Fruit fly (Drosophila melanogaster) whole organism, embryonic: ENCODE results near the gene Ptp10D.
A peak's percentile ranks its signal among the peaks of the same experiment; 100 is the strongest.

Experiments
- B-H1 ChIP-seq: fragments of 200-800 bp; sonication (Bioruptor generic); IDR thresholded peaks from 3 replicates; pipeline ENCODE4 v1.3.6; 2022; ENCODE audit warnings: missing biosample characterization, missing genetic modification characterization
- Blimp-1 ChIP-seq: fragments of 200-800 bp; sonication (Bioruptor generic); optimal IDR thresholded peaks from 3 replicates; lab custom pipeline; 2018; ENCODE audit warnings: missing biosample characterization, missing genetic modification characterization, mild to moderate bottlenecking, moderate library complexity, missing genetic modification reagents
- CG12155 ChIP-seq: fragments of 200-800 bp; sonication (Bioruptor generic); optimal IDR thresholded peaks from 3 replicates; lab custom pipeline; 2016; ENCODE audit warnings: missing biosample characterization, missing genetic modification characterization
- CG15011 ChIP-seq: fragments of 200-800 bp; sonication (Bioruptor generic); optimal IDR thresholded peaks from 3 replicates; lab custom pipeline; 2018; ENCODE audit warnings: missing biosample characterization, mild to moderate bottlenecking, missing genetic modification characterization
- CG15269 ChIP-seq: fragments of 200-800 bp; sonication (Bioruptor generic); optimal IDR thresholded peaks from 2 replicates; lab custom pipeline; 2018; ENCODE audit warnings: missing biosample characterization, mild to moderate bottlenecking, missing genetic modification characterization, moderate library complexity
- CG15601 ChIP-seq: fragments of 200-800 bp; sonication (Bioruptor generic); optimal IDR thresholded peaks from 3 replicates; lab custom pipeline; 2019; ENCODE audit warnings: missing biosample characterization, mild to moderate bottlenecking, missing genetic modification characterization, moderate library complexity
- CG1602 ChIP-seq: fragments of 200-800 bp; sonication (Bioruptor generic); optimal IDR thresholded peaks from 3 replicates; lab custom pipeline; 2016; ENCODE audit warnings: missing biosample characterization, missing genetic modification characterization
- CG2129 ChIP-seq: fragments of 200-800 bp; sonication (Bioruptor generic); IDR thresholded peaks from 2 replicates; pipeline ENCODE4 v1.3.6; 2022; ENCODE audit warnings: missing biosample characterization, missing genetic modification characterization; ENCODE audit not compliant: partially characterized antibody
- CG30020 ChIP-seq: fragments of 200-800 bp; optimal IDR thresholded peaks from 2 replicates; lab custom pipeline; 2019; ENCODE audit warnings: missing biosample characterization, mild to moderate bottlenecking, missing genetic modification characterization, moderate library complexity
- CG3838 ChIP-seq: fragments of 200-800 bp; sonication (Bioruptor generic); optimal IDR thresholded peaks from 3 replicates; lab custom pipeline; 2016; ENCODE audit warnings: missing biosample characterization, missing genetic modification characterization
- CG7745 ChIP-seq: fragments of 200-800 bp; sonication (Bioruptor generic); optimal IDR thresholded peaks from 2 replicates; lab custom pipeline; 2018; ENCODE audit warnings: missing biosample characterization, mild to moderate bottlenecking, missing genetic modification characterization, moderate library complexity
- CG7786 ChIP-seq: fragments of 200-800 bp; sonication (Bioruptor generic); optimal IDR thresholded peaks from 2 replicates; lab custom pipeline; 2016; ENCODE audit warnings: missing biosample characterization, missing genetic modification characterization
- CG8281 ChIP-seq: fragments of 200-800 bp; sonication (Bioruptor generic); optimal IDR thresholded peaks from 2 replicates; lab custom pipeline; 2018; ENCODE audit warnings: missing biosample characterization, mild to moderate bottlenecking, missing genetic modification characterization, moderate library complexity
- CG8388 ChIP-seq: fragments of 200-800 bp; sonication (Bioruptor generic); optimal IDR thresholded peaks from 2 replicates; lab custom pipeline; 2019; ENCODE audit warnings: missing biosample characterization, mild to moderate bottlenecking, missing genetic modification characterization, moderate library complexity
- CG8924 ChIP-seq: fragments of 200-800 bp; optimal IDR thresholded peaks from 3 replicates; lab custom pipeline; 2019; ENCODE audit warnings: missing biosample characterization, mild to moderate bottlenecking, missing genetic modification characterization, moderate library complexity
- Camta ChIP-seq: fragments of 200-800 bp; sonication (Bioruptor generic); optimal IDR thresholded peaks from 2 replicates; lab custom pipeline; 2016; ENCODE audit warnings: missing biosample characterization, missing genetic modification characterization
- Deaf1 ChIP-seq: fragments of 200-800 bp; optimal IDR thresholded peaks from 3 replicates; lab custom pipeline; 2019; ENCODE audit warnings: missing biosample characterization, mild to moderate bottlenecking, missing genetic modification characterization, moderate library complexity
- Dip3 ChIP-seq: fragments of 200-800 bp; sonication (Bioruptor generic); optimal IDR thresholded peaks from 3 replicates; lab custom pipeline; 2016; ENCODE audit warnings: missing biosample characterization, missing genetic modification characterization
- Gug ChIP-seq: fragments of 200-800 bp; sonication (Bioruptor generic); IDR thresholded peaks from 4 replicates; pipeline ENCODE4 v1.3.6; 2022; ENCODE audit warnings: missing biosample characterization, missing genetic modification characterization
- HLH54F ChIP-seq: fragments of 200-800 bp; sonication (Bioruptor generic); optimal IDR thresholded peaks from 3 replicates; lab custom pipeline; 2016; ENCODE audit warnings: missing biosample characterization, missing genetic modification characterization
- Myb ChIP-seq: fragments of 200-800 bp; sonication (Bioruptor generic); optimal IDR thresholded peaks from 2 replicates; lab custom pipeline; 2016; ENCODE audit warnings: missing biosample characterization, missing genetic modification characterization
- NfI ChIP-seq: fragments of 200-800 bp; sonication (Bioruptor generic); optimal IDR thresholded peaks from 3 replicates; lab custom pipeline; 2018; ENCODE audit warnings: missing biosample characterization, mild to moderate bottlenecking, missing genetic modification characterization, moderate library complexity
- Ssrp ChIP-seq: fragments of 200-800 bp; sonication (Bioruptor generic); optimal IDR thresholded peaks from 2 replicates; lab custom pipeline; 2018; ENCODE audit warnings: missing biosample characterization, mild to moderate bottlenecking, missing genetic modification characterization, moderate library complexity
- TFAM ChIP-seq: fragments of 200-800 bp; sonication (Bioruptor generic); optimal IDR thresholded peaks from 2 replicates; lab custom pipeline; 2017; ENCODE audit warnings: missing biosample characterization, missing genetic modification characterization, inconsistent platforms
- ara ChIP-seq: fragments of 200-800 bp; sonication (Bioruptor generic); IDR thresholded peaks from 2 replicates; pipeline ENCODE4 v1.3.6; 2022; ENCODE audit warnings: missing biosample characterization, missing genetic modification characterization
- ase ChIP-seq: fragments of 200-800 bp; sonication (Bioruptor generic); IDR thresholded peaks from 3 replicates; pipeline ENCODE4 v1.3.6; 2022; ENCODE audit warnings: missing biosample characterization, missing genetic modification characterization
- az2 ChIP-seq: fragments of 200-800 bp; sonication (Bioruptor generic); optimal IDR thresholded peaks from 3 replicates; lab custom pipeline; 2016; ENCODE audit warnings: missing biosample characterization, missing genetic modification characterization
- bsh ChIP-seq, 2 experiments: fragments of 200-800 bp; sonication (Bioruptor generic); optimal IDR thresholded peaks; 2 replicates each; lab custom pipeline; 2017 to 2018; ENCODE audit warnings: mild to moderate bottlenecking in 2 of 2, missing biosample characterization in 2 of 2, missing genetic modification characterization in 2 of 2, moderate library complexity in 1 of 2
- chn ChIP-seq: fragments of 200-800 bp; sonication (Bioruptor generic); optimal IDR thresholded peaks from 2 replicates; lab custom pipeline; 2016; ENCODE audit warnings: missing biosample characterization, missing genetic modification characterization
- crp ChIP-seq, 2 experiments: fragments of 200-800 bp; sonication (Bioruptor generic); optimal IDR thresholded peaks; 2 replicates in 1 of 2; 3 replicates in 1 of 2; lab custom pipeline; 2017; ENCODE audit warnings: missing biosample characterization in 2 of 2, missing genetic modification characterization in 2 of 2, mild to moderate bottlenecking in 1 of 2, moderate library complexity in 1 of 2
- cwo ChIP-seq: fragments of 200-800 bp; sonication (Bioruptor generic); optimal IDR thresholded peaks from 3 replicates; lab custom pipeline; 2017; ENCODE audit warnings: missing biosample characterization, missing genetic modification characterization, mild to moderate bottlenecking, moderate library complexity, missing genetic modification reagents
- da ChIP-seq: fragments of 200-800 bp; sonication (Bioruptor generic); optimal IDR thresholded peaks from 2 replicates; lab custom pipeline; 2016; ENCODE audit warnings: missing biosample characterization, missing genetic modification characterization
- dmrt11E ChIP-seq: fragments of 200-800 bp; sonication (Bioruptor generic); optimal IDR thresholded peaks from 3 replicates; lab custom pipeline; 2018; ENCODE audit warnings: missing biosample characterization, mild to moderate bottlenecking, missing genetic modification characterization, moderate library complexity
- dpn ChIP-seq, 2 experiments: fragments of 200-800 bp; sonication (Bioruptor generic); optimal IDR thresholded peaks; 3 replicates each; lab custom pipeline; 2016; ENCODE audit warnings: missing biosample characterization in 2 of 2, missing genetic modification characterization in 2 of 2
- dysf ChIP-seq: fragments of 200-800 bp; sonication (Bioruptor generic); IDR thresholded peaks from 3 replicates; pipeline ENCODE4 v1.3.6; 2022; ENCODE audit warnings: missing biosample characterization, missing genetic modification characterization
- esg ChIP-seq: fragments of 200-800 bp; sonication (Bioruptor generic); conservative IDR thresholded peaks from 2 replicates; pipeline ENCODE4 v1.3.6; 2022; ENCODE audit warnings: missing biosample characterization, missing genetic modification characterization
- eve ChIP-seq, 2 experiments: fragments of >200 bp; optimal IDR thresholded peaks; 2 replicates each; lab custom pipeline; 2017; ENCODE audit warnings: missing biosample characterization in 2 of 2, missing genetic modification characterization in 2 of 2
- fd3F ChIP-seq: fragments of 200-800 bp; sonication (Bioruptor generic); optimal IDR thresholded peaks from 2 replicates; lab custom pipeline; 2018; ENCODE audit warnings: missing biosample characterization, mild to moderate bottlenecking, missing genetic modification characterization, moderate library complexity
- gfzf ChIP-seq: fragments of 200-800 bp; sonication (Bioruptor generic); optimal IDR thresholded peaks from 2 replicates; lab custom pipeline; 2016; ENCODE audit warnings: missing biosample characterization, mild to moderate bottlenecking, missing genetic modification characterization, moderate library complexity
- hth ChIP-seq: fragments of >200 bp; optimal IDR thresholded peaks from 2 replicates; lab custom pipeline; 2017; ENCODE audit warnings: inconsistent platforms
- lbe ChIP-seq: fragments of 200-800 bp; sonication (Bioruptor generic); optimal IDR thresholded peaks from 2 replicates; lab custom pipeline; 2016; ENCODE audit warnings: missing biosample characterization, mild to moderate bottlenecking, missing genetic modification characterization
- pros ChIP-seq: fragments of 200-800 bp; sonication (Bioruptor generic); optimal IDR thresholded peaks from 3 replicates; lab custom pipeline; 2019; ENCODE audit warnings: missing biosample characterization, mild to moderate bottlenecking, missing genetic modification characterization, moderate library complexity
- slbo ChIP-seq: fragments of 200-800 bp; sonication (Bioruptor generic); IDR thresholded peaks from 2 replicates; pipeline ENCODE4 v1.3.6; 2022; ENCODE audit warnings: missing biosample characterization, missing genetic modification characterization
- so ChIP-seq: fragments of 200-800 bp; sonication (Bioruptor generic); IDR thresholded peaks from 3 replicates; pipeline ENCODE4 v1.3.6; 2022; ENCODE audit warnings: missing biosample characterization, missing genetic modification characterization
- tio ChIP-seq: fragments of 200-800 bp; sonication (Bioruptor generic); optimal IDR thresholded peaks from 2 replicates; lab custom pipeline; 2017; ENCODE audit warnings: missing biosample characterization, missing genetic modification characterization, inconsistent platforms
- tup ChIP-seq: fragments of 200-800 bp; sonication (Bioruptor generic); optimal IDR thresholded peaks from 2 replicates; lab custom pipeline; 2016; ENCODE audit warnings: missing biosample characterization, mild to moderate bottlenecking, missing genetic modification characterization, moderate library complexity
- zen ChIP-seq: fragments of 200-800 bp; sonication (Bioruptor generic); optimal IDR thresholded peaks from 3 replicates; lab custom pipeline; 2018; ENCODE audit warnings: missing biosample characterization, mild to moderate bottlenecking, missing genetic modification characterization, moderate library complexity
- zen2 ChIP-seq: fragments of 200-800 bp; sonication (Bioruptor generic); IDR thresholded peaks from 3 replicates; pipeline ENCODE4 v1.3.6; 2022; ENCODE audit warnings: missing biosample characterization, missing genetic modification characterization; ENCODE audit not compliant: partially characterized antibody
- zfh1 ChIP-seq: fragments of 200-800 bp; sonication (Bioruptor generic); IDR thresholded peaks from 3 replicates; pipeline ENCODE4 v1.3.6; 2022; ENCODE audit warnings: missing biosample characterization, missing genetic modification characterization

The Ptp10D gene

DNA sequence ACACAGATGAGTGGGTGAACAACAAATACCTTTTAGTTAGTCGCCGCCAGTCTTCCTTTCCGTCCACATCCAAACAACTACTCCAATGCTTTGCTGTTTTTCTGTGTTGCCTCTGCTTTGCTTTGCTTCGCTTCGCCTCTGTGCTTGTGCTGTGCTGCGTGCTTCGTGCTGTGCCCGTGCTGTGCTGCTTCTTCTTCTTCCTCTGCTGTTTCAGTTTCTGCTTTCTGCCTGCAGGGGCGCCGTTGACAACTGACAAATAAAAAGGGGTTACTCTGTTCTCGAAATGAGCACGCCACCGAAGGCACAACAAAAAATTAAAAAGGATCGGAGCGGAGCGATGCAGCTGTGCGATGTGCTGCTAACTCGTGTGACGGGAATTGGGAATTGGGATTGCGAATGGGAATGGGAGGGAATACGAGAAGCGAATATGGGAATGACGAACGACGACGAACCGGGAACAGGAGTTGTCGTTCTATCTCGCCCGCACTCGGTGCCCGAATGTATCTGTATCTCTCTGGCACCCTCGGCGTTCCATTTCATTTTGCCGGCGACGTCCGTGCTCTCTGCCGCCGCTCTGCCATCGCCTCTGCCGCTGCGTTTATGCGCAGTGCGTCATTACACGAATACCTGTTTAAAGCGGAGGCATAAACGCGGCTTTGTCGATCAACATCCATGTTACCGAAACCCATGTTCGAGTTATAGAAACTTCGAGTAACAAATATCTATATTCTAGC, 92.9 kb downstream of the Ptp10D start (continued):
- TF ChIP-seq fd3F (GFP tag; lab: Kevin White, UChicago) (peak; percentile 46), zen (no peak), Blimp-1 (GFP tag; lab: Kevin White, UChicago) (peak; percentile 40), cwo (GFP tag; lab: Kevin White, UChicago) (peak; percentile 74), B-H1 (GFP tag; lab: Robert Waterston, UW) (peak; percentile 46), dmrt11E (no peak), da (GFP tag; lab: Kevin White, UChicago) (peak; percentile 85), HLH54F (GFP tag; lab: Kevin White, UChicago) (peak; percentile 85), dpn (GFP tag; optimal IDR thresholded peaks at IDR 0.05; lab: Kevin White, UChicago) (peak; percentile 37 to 49), CG8388 (GFP tag; lab: Kevin White, UChicago) (peak; percentile 34), chn (peak; percentile 25), CG8281 (tag; lab: Kevin White, UChicago) (no peak), CG15601 (tag; lab: Kevin White, UChicago) (no peak), Myb (GFP tag; lab: Kevin White, UChicago) (peak; percentile 64), tup (GFP tag; lab: Kevin White, UChicago) (no peak), gfzf (GFP tag; lab: Kevin White, UChicago) (no peak), CG30020 (tag; lab: Kevin White, UChicago) (peak; percentile 36), NfI (GFP tag; lab: Kevin White, UChicago) (peak; percentile 73), hth (lab: Kevin White, UChicago) (no peak), CG12155 (GFP tag; lab: Kevin White, UChicago) (no peak), lbe (peak; percentile 27), Camta (GFP tag; lab: Kevin White, UChicago) (peak; percentile 9), pros (GFP tag; lab: Kevin White, UChicago) (peak; percentile 29), CG7745 (tag; lab: Kevin White, UChicago) (peak; percentile 1), ase (peak; percentile 61; the same call in 1 of the 3 replicates), ara (GFP tag; lab: Robert Waterston, UW) (peak; percentile 57), bsh (GFP tag; optimal IDR thresholded peaks at IDR 0.05; lab: Kevin White, UChicago) (peak in 1 of 2 experiments; percentile 44), az2 (GFP tag; lab: Kevin White, UChicago) (peak; percentile 18), CG15011 (GFP tag; lab: Kevin White, UChicago) (peak; percentile 38), CG2129 (0 out of 2 replicates have a peak, but pooled peaks have one; percentile 10), so (GFP tag; lab: Robert Waterston, UW) (0 out of 3 replicates have a peak, but pooled peaks have one; percentile 69), zfh1 (GFP tag; lab: Robert Waterston, UW) (peak; percentile 70; the same call in 2 of the 3 replicates), tio (GFP tag; lab: Kevin White, UChicago) (no peak), CG8924 (tag; lab: Kevin White, UChicago) (peak; percentile 73), Dip3 (GFP tag; lab: Kevin White, UChicago) (peak; percentile 61), zen2 (GFP tag; lab: Robert Waterston, UW) (no peak), Gug (peak; percentile 83), CG15269 (peak; percentile 78), TFAM (GFP tag; lab: Kevin White, UChicago) (no peak), CG7786 (GFP tag; lab: Kevin White, UChicago) (peak; percentile 82), Deaf1 (tag; lab: Kevin White, UChicago) (peak; percentile 90), CG3838 (GFP tag; lab: Kevin White, UChicago) (peak; percentile 54), slbo (GFP tag; lab: Robert Waterston, UW) (peak; percentile 84), dysf (peak; percentile 82), CG1602 (GFP tag; lab: Kevin White, UChicago) (no peak), crp (GFP tag; optimal IDR thresholded peaks at IDR 0.05; lab: Kevin White, UChicago) (peak in 1 of 2 experiments; percentile 67), esg (GFP tag; lab: Robert Waterston, UW) (peak; percentile 61), Ssrp (tag; lab: Kevin White, UChicago) (peak; percentile 36), eve (GFP tag; optimal IDR thresholded peaks at IDR 0.05; lab: Kevin White, UChicago) (no peak)
